Worm (Caenorhabditis elegans) whole organism, late embryonic: ENCODE data around the gene H03A11.2.
A peak's percentile ranks its signal among the peaks of the same experiment; 100 is the strongest.

ENCODE experiments used
- T23F11.4 ChIP-seq: fragments of 200-800 bp; sonication (Bioruptor generic); optimal IDR thresholded peaks from 2 replicates; lab custom pipeline; 2018; ENCODE audit warnings: mild to moderate bottlenecking, missing genetic modification characterization, missing compliant biosample characterization
- Y22D7AL.16 ChIP-seq: sonication (generic microtip); optimal IDR thresholded peaks from 2 replicates; lab custom pipeline; 2016; ENCODE audit warnings: missing genetic modification characterization, missing compliant biosample characterization
- ama-1 ChIP-seq: fragments of 150-350 bp; optimal IDR thresholded peaks from 2 replicates; lab custom pipeline; 2014
- ceh-14 ChIP-seq: sonication (generic microtip); optimal IDR thresholded peaks from 2 replicates; lab custom pipeline; 2016; ENCODE audit warnings: missing genotype, missing genetic modification characterization, missing compliant biosample characterization
- ceh-18 ChIP-seq: sonication (generic microtip); optimal IDR thresholded peaks from 2 replicates; lab custom pipeline; 2016; ENCODE audit warnings: missing genetic modification characterization, missing compliant biosample characterization
- ceh-19 ChIP-seq: fragments of 200-800 bp; sonication (Bioruptor generic); optimal IDR thresholded peaks from 2 replicates; lab custom pipeline; 2018; ENCODE audit warnings: mild to moderate bottlenecking, missing genetic modification characterization, missing compliant biosample characterization
- ceh-2 ChIP-seq: sonication (generic microtip); optimal IDR thresholded peaks from 2 replicates; lab custom pipeline; 2016; ENCODE audit warnings: missing genotype, missing genetic modification characterization, missing compliant biosample characterization
- ceh-30 ChIP-seq: fragments of 150-350 bp; optimal IDR thresholded peaks from 2 replicates; lab custom pipeline; 2014; ENCODE audit warnings: missing biosample characterization, missing genetic modification characterization
- ceh-31 ChIP-seq: sonication (generic microtip); optimal IDR thresholded peaks from 2 replicates; lab custom pipeline; 2016; ENCODE audit warnings: missing genetic modification characterization, missing compliant biosample characterization
- ceh-34 ChIP-seq: sonication (generic microtip); optimal IDR thresholded peaks from 2 replicates; lab custom pipeline; 2016; ENCODE audit warnings: mild to moderate bottlenecking, missing genetic modification characterization, missing compliant biosample characterization
- ceh-48 ChIP-seq: sonication (generic microtip); optimal IDR thresholded peaks from 2 replicates; lab custom pipeline; 2016; ENCODE audit warnings: missing genetic modification characterization, inconsistent platforms, missing compliant biosample characterization
- ceh-6 ChIP-seq: fragments of 200-800 bp; sonication (Bioruptor generic); optimal IDR thresholded peaks from 2 replicates; lab custom pipeline; 2018; ENCODE audit warnings: mild to moderate bottlenecking, missing genetic modification characterization, missing compliant biosample characterization
- che-1 ChIP-seq: sonication (generic microtip); optimal IDR thresholded peaks from 2 replicates; lab custom pipeline; 2016; ENCODE audit warnings: mild to moderate bottlenecking, missing genetic modification characterization, missing compliant biosample characterization
- dmd-4 ChIP-seq: sonication (generic microtip); optimal IDR thresholded peaks from 2 replicates; lab custom pipeline; 2016; ENCODE audit warnings: borderline replicate concordance, missing genetic modification characterization, missing compliant biosample characterization
- dve-1 ChIP-seq: sonication (generic microtip); optimal IDR thresholded peaks from 2 replicates; lab custom pipeline; 2017; ENCODE audit warnings: antibody characterized with exemption, mild to moderate bottlenecking, missing genetic modification characterization, missing compliant biosample characterization
- elt-2 ChIP-seq: sonication (generic microtip); optimal IDR thresholded peaks from 2 replicates; lab custom pipeline; 2016; ENCODE audit warnings: missing genetic modification reagents, missing genetic modification characterization, missing compliant biosample characterization
- ets-4 ChIP-seq: sonication (generic microtip); optimal IDR thresholded peaks from 2 replicates; lab custom pipeline; 2016; ENCODE audit warnings: missing genetic modification characterization, missing compliant biosample characterization
- fax-1 ChIP-seq: sonication (generic microtip); optimal IDR thresholded peaks from 2 replicates; lab custom pipeline; 2016; ENCODE audit warnings: missing genotype, missing genetic modification characterization, missing compliant biosample characterization
- fkh-10 ChIP-seq: fragments of 150-350 bp; optimal IDR thresholded peaks from 2 replicates; lab custom pipeline; 2014; ENCODE audit warnings: missing biosample characterization, missing genetic modification reagents, missing genetic modification characterization
- gmeb-2 ChIP-seq: sonication (generic microtip); optimal IDR thresholded peaks from 2 replicates; lab custom pipeline; 2016; ENCODE audit warnings: missing genetic modification characterization, inconsistent platforms, missing compliant biosample characterization
- hlh-13 ChIP-seq: fragments of 200-800 bp; sonication (Bioruptor generic); optimal IDR thresholded peaks from 2 replicates; lab custom pipeline; 2018; ENCODE audit warnings: mild to moderate bottlenecking, missing genetic modification characterization, missing compliant biosample characterization
- hlh-15 ChIP-seq: sonication (generic microtip); optimal IDR thresholded peaks from 2 replicates; lab custom pipeline; 2016; ENCODE audit warnings: missing genetic modification characterization, missing compliant biosample characterization
- hlh-6 ChIP-seq: sonication (generic microtip); optimal IDR thresholded peaks from 2 replicates; lab custom pipeline; 2016; ENCODE audit warnings: missing genotype, missing genetic modification characterization, missing compliant biosample characterization
- hlh-8 ChIP-seq: sonication (generic microtip); optimal IDR thresholded peaks from 2 replicates; lab custom pipeline; 2016; ENCODE audit warnings: missing genotype, missing genetic modification characterization, missing compliant biosample characterization
- lim-6 ChIP-seq: sonication (generic microtip); optimal IDR thresholded peaks from 2 replicates; lab custom pipeline; 2016; ENCODE audit warnings: missing genetic modification characterization, missing compliant biosample characterization
- lin-11 ChIP-seq: fragments of 200-800 bp; sonication (Bioruptor generic); optimal IDR thresholded peaks from 2 replicates; lab custom pipeline; 2018; ENCODE audit warnings: mild to moderate bottlenecking, missing genetic modification characterization, missing compliant biosample characterization
- madf-2 ChIP-seq: sonication (generic microtip); optimal IDR thresholded peaks from 2 replicates; lab custom pipeline; 2017; ENCODE audit warnings: missing genetic modification characterization, missing compliant biosample characterization
- nfya-1 ChIP-seq: sonication (generic microtip); optimal IDR thresholded peaks from 2 replicates; lab custom pipeline; 2017; ENCODE audit warnings: missing genetic modification characterization, mild to moderate bottlenecking, missing compliant biosample characterization, antibody characterized with exemption, moderate library complexity
- nhr-11 ChIP-seq: fragments of 150-350 bp; optimal IDR thresholded peaks from 2 replicates; lab custom pipeline; 2014; ENCODE audit warnings: missing biosample characterization, missing genetic modification characterization
- nhr-232 ChIP-seq: sonication (generic microtip); optimal IDR thresholded peaks from 2 replicates; lab custom pipeline; 2016; ENCODE audit warnings: missing genetic modification characterization, missing compliant biosample characterization
- pax-1 ChIP-seq: fragments of 150-350 bp; optimal IDR thresholded peaks from 2 replicates; lab custom pipeline; 2014; ENCODE audit warnings: missing biosample characterization, missing genetic modification characterization
- pha-2 ChIP-seq: sonication (generic microtip); optimal IDR thresholded peaks from 2 replicates; lab custom pipeline; 2017; ENCODE audit warnings: mild to moderate bottlenecking, missing genetic modification characterization, missing compliant biosample characterization
- pha-4 ChIP-seq: fragments of 150-350 bp; optimal IDR thresholded peaks from 2 replicates; lab custom pipeline; 2018; ENCODE audit warnings: missing biosample characterization, missing genetic modification reagents, missing genetic modification characterization
- pqm-1 ChIP-seq: sonication (generic microtip); optimal IDR thresholded peaks from 2 replicates; lab custom pipeline; 2016; ENCODE audit warnings: missing genetic modification characterization, missing compliant biosample characterization
- rnt-1 ChIP-seq: sonication (generic microtip); optimal IDR thresholded peaks from 2 replicates; lab custom pipeline; 2016; ENCODE audit warnings: missing genetic modification characterization, missing compliant biosample characterization
- tbx-2 ChIP-seq: sonication (generic microtip); optimal IDR thresholded peaks from 2 replicates; lab custom pipeline; 2016; ENCODE audit warnings: missing genetic modification characterization, missing compliant biosample characterization
- ttx-3 ChIP-seq: sonication (generic microtip); optimal IDR thresholded peaks from 2 replicates; lab custom pipeline; 2016; ENCODE audit warnings: missing genetic modification reagents, missing genetic modification characterization, missing compliant biosample characterization
- unc-42 ChIP-seq: sonication (generic microtip); optimal IDR thresholded peaks from 2 replicates; lab custom pipeline; 2016; ENCODE audit warnings: missing genotype, missing genetic modification characterization, missing compliant biosample characterization
- unc-55 ChIP-seq: sonication (generic microtip); optimal IDR thresholded peaks from 2 replicates; lab custom pipeline; 2017; ENCODE audit warnings: missing biosample characterization, missing genetic modification reagents, missing genetic modification characterization
- zip-5 ChIP-seq: sonication (generic microtip); optimal IDR thresholded peaks from 2 replicates; lab custom pipeline; 2016; ENCODE audit warnings: missing genetic modification characterization, missing compliant biosample characterization
- ztf-16 ChIP-seq: sonication (generic microtip); optimal IDR thresholded peaks from 2 replicates; lab custom pipeline; 2017; ENCODE audit warnings: missing genetic modification characterization, missing compliant biosample characterization

The H03A11.2 gene

DNA sequence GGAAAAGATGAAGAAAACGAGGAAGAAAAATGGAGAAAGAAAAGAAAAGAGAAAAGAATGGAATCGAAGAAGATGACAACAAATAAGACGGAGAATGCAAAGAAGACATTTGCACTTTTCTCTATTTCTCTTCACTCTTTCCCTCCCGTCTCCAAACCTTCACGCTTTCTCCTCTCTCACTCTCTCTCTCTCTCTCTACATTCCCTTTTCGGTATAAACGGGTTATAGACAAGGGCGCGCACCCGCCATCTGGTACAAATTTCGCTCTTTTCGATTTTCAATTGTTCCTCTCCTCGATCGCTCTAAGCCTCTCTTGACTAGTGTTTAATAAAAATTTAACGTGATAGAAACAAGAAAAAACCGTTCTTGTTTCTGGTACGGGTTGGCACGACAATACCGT lies 46.3 kb upstream of the H03A11.2 start:
- TF ChIP-seq fkh-10 (GFP tag; lab: Kevin White, UChicago) (peak; percentile 29), hlh-8 (tag; lab: Kevin White, UChicago) (no peak), ceh-6 (GFP tag; lab: Kevin White, UChicago) (no peak), ceh-30 (tag; lab: Kevin White, UChicago) (no peak), ceh-19 (GFP tag; lab: Kevin White, UChicago) (peak; percentile 14), ztf-16 (tag; lab: Kevin White, UChicago) (no peak), dve-1 (peak; percentile 71), madf-2 (tag; lab: Kevin White, UChicago) (no peak), gmeb-2 (no peak), ceh-14 (tag; lab: Kevin White, UChicago) (no peak), hlh-6 (tag; lab: Kevin White, UChicago) (no peak), nhr-232 (tag; lab: Kevin White, UChicago) (no peak), dmd-4 (tag; lab: Kevin White, UChicago) (no peak), ets-4 (tag; lab: Kevin White, UChicago) (no peak), rnt-1 (tag; lab: Kevin White, UChicago) (peak; percentile 19), tbx-2 (tag; lab: Kevin White, UChicago) (peak; percentile 66), pha-2 (tag; lab: Kevin White, UChicago) (no peak), ceh-34 (tag; lab: Kevin White, UChicago) (peak; percentile 43), T23F11.4 (GFP tag; lab: Kevin White, UChicago) (no peak), fax-1 (tag; lab: Kevin White, UChicago) (no peak), ceh-18 (peak; percentile 65), hlh-15 (tag; lab: Kevin White, UChicago) (no peak), ceh-31 (peak; percentile 81), unc-42 (tag; lab: Kevin White, UChicago) (peak; percentile 97), lim-6 (tag; lab: Kevin White, UChicago) (no peak), che-1 (tag; lab: Kevin White, UChicago) (no peak), ceh-2 (peak; percentile 11), hlh-13 (GFP tag; lab: Kevin White, UChicago) (no peak), pqm-1 (tag; lab: Kevin White, UChicago) (no peak), nfya-1 (peak; percentile 68), ceh-48 (no peak), ama-1 (lab: Kevin White, UChicago) (no peak), unc-55 (GFP tag; lab: Kevin White, UChicago) (peak; percentile 56), zip-5 (tag; lab: Kevin White, UChicago) (no peak)

- TF ChIP-seq dmd-4 (tag; lab: Kevin White, UChicago) (no peak), gmeb-2 (no peak), lin-11 (tag; lab: Kevin White, UChicago) (no peak), ztf-16 (tag; lab: Kevin White, UChicago) (no peak), ama-1 (lab: Kevin White, UChicago) (no peak), nhr-11 (tag; lab: Kevin White, UChicago) (no peak), pha-4 (tag; lab: Kevin White, UChicago) (no peak), pax-1 (no peak), nhr-232 (tag; lab: Kevin White, UChicago) (no peak), lim-6 (tag; lab: Kevin White, UChicago) (no peak), ceh-14 (tag; lab: Kevin White, UChicago) (no peak), tbx-2 (tag; lab: Kevin White, UChicago) (no peak), Y22D7AL.16 (tag; lab: Kevin White, UChicago) (no peak), ceh-6 (GFP tag; lab: Kevin White, UChicago) (no peak), T23F11.4 (GFP tag; lab: Kevin White, UChicago) (no peak), ttx-3 (tag; lab: Kevin White, UChicago) (no peak), hlh-8 (tag; lab: Kevin White, UChicago) (no peak), ceh-30 (tag; lab: Kevin White, UChicago) (no peak), elt-2 (tag; lab: Kevin White, UChicago) (no peak)
Measured at ce11 chrX:15276241-15276640, 45.8 kb upstream of the H03A11.2 start.
